Fruit fly (Drosophila melanogaster): ENCODE measurements around the gene Rpt5.

- TF ChIP-seq ttk (optimal IDR thresholded peaks at IDR 0.05) (no peak), Myc (optimal IDR thresholded peaks at IDR 0.05) (no peak), psq (optimal IDR thresholded peaks at IDR 0.05) (no peak), h (optimal IDR thresholded peaks at IDR 0.05) (no peak)
These were observed 5.2 kb upstream of the Rpt5 start for dm6 chr3R:23747446-23747845.
